Worm (Caenorhabditis elegans): ENCODE data around the gene F39G3.5.
A peak's percentile ranks its signal among the peaks of the same experiment; 100 is the strongest.

DNA sequence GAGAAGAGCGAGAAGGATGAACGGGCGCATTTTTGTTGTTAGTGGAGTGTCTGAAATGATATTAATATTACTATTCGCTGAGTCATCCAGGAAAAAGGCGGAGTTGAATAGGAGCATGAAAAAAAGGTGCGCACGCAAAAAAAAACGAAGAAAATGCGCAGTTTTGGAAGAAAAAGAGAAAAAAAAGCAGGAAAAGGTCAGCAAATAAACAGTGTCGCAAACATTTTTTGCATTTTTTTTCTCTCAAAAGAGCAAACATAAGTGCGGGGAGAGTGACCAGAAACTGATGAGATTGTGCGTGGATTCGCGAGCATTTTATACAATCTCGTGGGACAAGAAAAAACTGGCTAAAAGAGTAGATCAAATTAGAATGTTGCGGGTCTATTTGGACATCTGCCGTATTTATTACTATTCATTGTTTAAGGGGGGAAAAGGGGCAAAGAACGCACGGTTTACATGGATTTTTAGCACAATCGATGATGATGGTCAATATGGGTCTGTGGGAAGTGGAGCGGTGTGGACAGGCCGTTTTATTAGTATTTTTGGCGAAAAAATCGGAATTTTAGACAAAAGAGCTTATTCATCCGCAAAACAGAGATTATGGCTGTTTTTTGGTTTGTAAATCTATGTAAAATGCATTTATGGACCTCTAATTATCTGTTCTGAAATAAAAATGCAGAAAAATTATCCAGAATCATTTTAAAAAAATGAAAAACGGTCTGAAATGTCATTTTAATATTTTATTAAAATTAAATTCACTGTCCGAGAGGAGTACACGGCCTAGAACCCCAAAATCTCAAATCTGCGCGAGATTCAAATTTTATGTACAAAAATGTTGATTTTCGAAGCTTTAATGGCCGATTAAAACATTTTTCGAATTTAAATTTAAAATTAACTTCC is 29.8 kb upstream of the F39G3.5 start, which contains the start of gene cpg-8:
- no peak for TF ChIP-seq mdl-1 (tag; optimal IDR thresholded peaks at IDR 0.05)
- TF ChIP-seq zag-1 (tag; optimal IDR thresholded peaks at IDR 0.05), result no peak
- no peak for TF ChIP-seq nhr-237 (tag; optimal IDR thresholded peaks at IDR 0.05)
- no peak for TF ChIP-seq unc-39 (tag; optimal IDR thresholded peaks at IDR 0.05)
- TF ChIP-seq spr-1 (tag; optimal IDR thresholded peaks at IDR 0.05), result no peak
- no peak for TF ChIP-seq skn-1 (tag; optimal IDR thresholded peaks at IDR 0.05)
- TF ChIP-seq unc-62 (GFP tag; optimal IDR thresholded peaks at IDR 0.05 in 1 of 2), result peak in 1 of 2 experiments; percentile 4
- no peak for TF ChIP-seq unc-62 (tag; optimal IDR thresholded peaks at IDR 0.05)
- TF ChIP-seq nhr-76 (tag; optimal IDR thresholded peaks at IDR 0.05), result no peak
- no peak for TF ChIP-seq ceh-44 (GFP tag; IDR thresholded peaks at IDR 0.05)

Measured in whole organism, L4 larva.